Worm (Caenorhabditis elegans): ENCODE measurements around the gene nlp-80.

- TF ChIP-seq ceh-34 (tag; optimal IDR thresholded peaks at IDR 0.05) = no peak
- TF ChIP-seq ceh-30 (tag; optimal IDR thresholded peaks at IDR 0.05) = no peak
- no peak for TF ChIP-seq ceh-22 (tag; optimal IDR thresholded peaks at IDR 0.05)
- TF ChIP-seq elt-2 (tag; optimal IDR thresholded peaks at IDR 0.05) = no peak
- TF ChIP-seq fkh-10 (GFP tag; optimal IDR thresholded peaks at IDR 0.05) = no peak
- TF ChIP-seq pha-4 (tag; optimal IDR thresholded peaks at IDR 0.05) = no peak
- TF ChIP-seq npax-4 (tag; optimal IDR thresholded peaks at IDR 0.05) = no peak
- TF ChIP-seq madf-2 (tag; optimal IDR thresholded peaks at IDR 0.05) = no peak
- TF ChIP-seq dmd-4 (tag; optimal IDR thresholded peaks at IDR 0.05; ENCODE audit: borderline replicate concordance) = no peak
- no peak for TF ChIP-seq fax-1 (tag; optimal IDR thresholded peaks at IDR 0.05)
- no peak for TF ChIP-seq dve-1 (tag; optimal IDR thresholded peaks at IDR 0.05)
- no peak for TF ChIP-seq ama-1 (optimal IDR thresholded peaks at IDR 0.05)
These were observed 6.0 kb upstream of the nlp-80 start for ce11 chrV:11071453-11071852.

Data from whole organism, late embryonic.